Worm (Caenorhabditis elegans): ENCODE measurements around the gene nmur-2.
A peak's percentile ranks its signal among the peaks of the same experiment; 100 is the strongest.

nmur-2 gene

DNA sequence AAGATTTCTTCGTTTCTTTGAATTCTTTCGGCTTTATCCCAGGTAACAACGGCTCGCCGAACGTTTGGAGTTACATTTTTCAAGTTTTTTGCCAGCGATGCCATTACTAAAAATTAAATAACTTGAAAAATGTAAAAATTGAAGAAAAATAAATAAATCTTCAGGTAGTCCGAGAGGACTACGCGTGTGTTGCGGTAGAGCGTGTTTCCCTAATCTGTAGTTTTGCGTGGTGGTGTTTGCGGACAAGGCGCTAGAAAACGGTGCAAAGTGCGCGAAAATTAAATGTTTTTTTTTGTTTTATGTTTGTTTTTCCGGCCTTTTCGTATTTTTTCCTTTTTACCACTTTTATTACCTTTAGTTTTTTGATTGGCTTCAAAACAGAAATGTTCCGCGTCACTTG, 31.1 kb upstream of the nmur-2 start, which contains the start of gene mrpl-28 (continued):
- TF ChIP-seq irx-1 (tag; optimal IDR thresholded peaks at IDR 0.05): peak; percentile 95
- TF ChIP-seq tlp-1 (tag; optimal IDR thresholded peaks at IDR 0.05): no peak
- peak; percentile 68 for TF ChIP-seq mef-2 (tag; optimal IDR thresholded peaks at IDR 0.05)
- TF ChIP-seq ceh-90 (tag; optimal IDR thresholded peaks at IDR 0.05): peak; percentile 72
- TF ChIP-seq fkh-4 (tag; optimal IDR thresholded peaks at IDR 0.05; ENCODE audit: borderline replicate concordance): peak; percentile 74
- no peak for TF ChIP-seq efl-3 (GFP tag; optimal IDR thresholded peaks at IDR 0.05)
- TF ChIP-seq aly-2 (tag; optimal IDR thresholded peaks at IDR 0.05): peak; percentile 92
- TF ChIP-seq vab-15 (tag; optimal IDR thresholded peaks at IDR 0.05): no peak
- TF ChIP-seq lin-15B (tag; optimal IDR thresholded peaks at IDR 0.05): peak; percentile 97
- TF ChIP-seq zag-1 (tag; optimal IDR thresholded peaks at IDR 0.05): peak; percentile 56
- no peak for TF ChIP-seq hlh-4 (tag; optimal IDR thresholded peaks at IDR 0.05)
- TF ChIP-seq ztf-4 (tag; optimal IDR thresholded peaks at IDR 0.05): peak; percentile 93
- peak; percentile 95 for TF ChIP-seq lin-39 (tag; optimal IDR thresholded peaks at IDR 0.05)
- peak; percentile 89 for TF ChIP-seq fos-1 (tag; optimal IDR thresholded peaks at IDR 0.05)
- peak; percentile 97 for TF ChIP-seq rnt-1 (tag; optimal IDR thresholded peaks at IDR 0.05)
- TF ChIP-seq elt-2 (tag; optimal IDR thresholded peaks at IDR 0.05): peak; percentile 81
- TF ChIP-seq F16B12.6 (tag; optimal IDR thresholded peaks at IDR 0.05): peak; percentile 100
- TF ChIP-seq skn-1 (tag; optimal IDR thresholded peaks at IDR 0.05): peak; percentile 90
- peak; percentile 93 for TF ChIP-seq grh-1 (GFP tag; IDR thresholded peaks at IDR 0.05)
- TF ChIP-seq lin-13 (GFP tag; optimal IDR thresholded peaks at IDR 0.05): peak; percentile 97
- peak; percentile 27 for TF ChIP-seq C34B4.2 (tag; optimal IDR thresholded peaks at IDR 0.05)
- peak in 1 of 2 experiments; percentile 40 for TF ChIP-seq egl-27 (tag; optimal IDR thresholded peaks at IDR 0.05)
- TF ChIP-seq alr-1 (tag; optimal IDR thresholded peaks at IDR 0.05; ENCODE audit: borderline replicate concordance): no peak
- peak; percentile 95 for TF ChIP-seq lin-14 (GFP tag; optimal IDR thresholded peaks at IDR 0.05)
- TF ChIP-seq ceh-8 (GFP tag; optimal IDR thresholded peaks at IDR 0.05): peak; percentile 92
- TF ChIP-seq nhr-71 (tag; optimal IDR thresholded peaks at IDR 0.05): peak; percentile 98
- TF ChIP-seq ztf-11 (tag; optimal IDR thresholded peaks at IDR 0.05): peak; percentile 19 to 91
- TF ChIP-seq pag-3 (tag; optimal IDR thresholded peaks at IDR 0.05; ENCODE audit: borderline replicate concordance, insufficient read depth): no peak
- TF ChIP-seq efl-1 (optimal IDR thresholded peaks at IDR 0.05): peak; percentile 93 to 98
- peak; percentile 97 to 100 for TF ChIP-seq efl-1 (GFP tag; optimal IDR thresholded peaks at IDR 0.05 in 1 of 2)
- peak; percentile 63 for TF ChIP-seq fkh-10 (GFP tag; optimal IDR thresholded peaks at IDR 0.05)
- peak; percentile 96 for TF ChIP-seq unc-86 (tag; optimal IDR thresholded peaks at IDR 0.05)
- TF ChIP-seq hpl-2 (GFP tag; optimal IDR thresholded peaks at IDR 0.05): peak; percentile 33
- peak; percentile 90 for TF ChIP-seq jun-1 (tag; optimal IDR thresholded peaks at IDR 0.05)
- peak; percentile 90 for TF ChIP-seq C04F5.9 (tag; optimal IDR thresholded peaks at IDR 0.05)
- TF ChIP-seq dpl-1 (GFP tag; optimal IDR thresholded peaks at IDR 0.05): peak; percentile 97 to 98 (median 97)
- TF ChIP-seq nhr-11 (tag; optimal IDR thresholded peaks at IDR 0.05): peak; percentile 81
- TF ChIP-seq tbx-2 (tag; optimal IDR thresholded peaks at IDR 0.05): peak; percentile 97
- TF ChIP-seq nhr-20 (tag; optimal IDR thresholded peaks at IDR 0.05): peak; percentile 97
- TF ChIP-seq nhr-19 (GFP tag; conservative IDR thresholded peaks at IDR 0.05): peak; percentile 95
- peak; percentile 96 for TF ChIP-seq xbp-1 (tag; optimal IDR thresholded peaks at IDR 0.05)
- TF ChIP-seq ceh-88 (GFP tag; IDR thresholded peaks at IDR 0.05): peak; percentile 92
- TF ChIP-seq mab-9 (GFP tag; IDR thresholded peaks at IDR 0.05): peak; percentile 86
- peak; percentile 98 for TF ChIP-seq nhr-47 (tag; optimal IDR thresholded peaks at IDR 0.05)
- peak; percentile 72 for TF ChIP-seq sup-37 (GFP tag; optimal IDR thresholded peaks at IDR 0.05)
- TF ChIP-seq snu-23 (GFP tag; optimal IDR thresholded peaks at IDR 0.05): peak; percentile 98
- no peak for TF ChIP-seq sptf-1 (tag; optimal IDR thresholded peaks at IDR 0.05)
- no peak for TF ChIP-seq nhr-84 (tag; optimal IDR thresholded peaks at IDR 0.05)
- peak; percentile 98 for TF ChIP-seq nhr-85 (tag)
- peak; percentile 60 for TF ChIP-seq nhr-76 (tag; optimal IDR thresholded peaks at IDR 0.05)
- TF ChIP-seq dsc-1 (tag; optimal IDR thresholded peaks at IDR 0.05): peak; percentile 95
- no peak for TF ChIP-seq ces-1 (GFP tag; optimal IDR thresholded peaks at IDR 0.05)

Measured in whole organism, L1 larva.